Worm (Caenorhabditis elegans) whole organism, L4 larva: ENCODE results near the gene hlh-27.
A peak's percentile ranks its signal among the peaks of the same experiment; 100 is the strongest.

Experiments used
- F37D6.2 ChIP-seq: sonication (generic microtip); optimal IDR thresholded peaks from 2 replicates; lab custom pipeline; 2016; ENCODE audit warnings: mild to moderate bottlenecking, missing genetic modification characterization, missing compliant biosample characterization
- Y48G9A.11 ChIP-seq: fragments of 200-800 bp; sonication (Bioruptor generic); IDR thresholded peaks from 2 replicates; pipeline ENCODE4 v1.3.6; 2022; ENCODE audit warnings: missing genetic modification reagents, missing genetic modification characterization, missing compliant biosample characterization
- ama-1 ChIP-seq: fragments of 150-350 bp; optimal IDR thresholded peaks from 2 replicates; lab custom pipeline; 2014; ENCODE audit warnings: inconsistent platforms, mixed read lengths
- ceh-20 ChIP-seq: fragments of 200-800 bp; sonication (Bioruptor generic); IDR thresholded peaks from 2 replicates; pipeline ENCODE4 v1.3.6; 2022; ENCODE audit warnings: missing genetic modification reagents, missing genetic modification characterization, missing compliant biosample characterization
- ceh-82 ChIP-seq: sonication (generic microtip); optimal IDR thresholded peaks from 2 replicates; lab custom pipeline; 2017; ENCODE audit warnings: missing biosample characterization, missing genetic modification characterization
- duxl-1 ChIP-seq: sonication (generic microtip); optimal IDR thresholded peaks from 2 replicates; lab custom pipeline; 2016; ENCODE audit warnings: mild to moderate bottlenecking, missing genetic modification characterization, moderate library complexity, missing compliant biosample characterization; ENCODE audit not compliant: poor library complexity
- gei-8 ChIP-seq: fragments of 200-800 bp; sonication (Bioruptor generic); optimal IDR thresholded peaks from 2 replicates; lab custom pipeline; 2018; ENCODE audit warnings: mild to moderate bottlenecking, missing genetic modification characterization, missing compliant biosample characterization
- lim-7 ChIP-seq: fragments of 200-800 bp; sonication (Bioruptor generic); IDR thresholded peaks from 2 replicates; pipeline ENCODE4 v1.3.6; 2022; ENCODE audit warnings: missing genetic modification characterization, missing compliant biosample characterization
- madf-9 ChIP-seq: fragments of 200-800 bp; sonication (Bioruptor generic); conservative IDR thresholded peaks from 2 replicates; pipeline ENCODE4 v1.3.6; 2022; ENCODE audit warnings: missing genetic modification reagents, missing genetic modification characterization, missing compliant biosample characterization
- nhr-237 ChIP-seq: sonication (generic microtip); optimal IDR thresholded peaks from 2 replicates; lab custom pipeline; 2017; ENCODE audit warnings: missing biosample characterization, missing genetic modification characterization
- unc-62 ChIP-seq, 3 experiments: fragments of 150-350 bp in 1 of 3; sonication (generic microtip); optimal IDR thresholded peaks in 2 of 3; peaks in 1 of 3; 1 replicate in 1 of 3; 2 replicates in 2 of 3; lab custom pipeline; 2014 to 2017; ENCODE audit warnings: missing biosample characterization in 3 of 3, missing genetic modification characterization in 3 of 3, missing genetic modification reagents in 3 of 3, missing genotype in 1 of 3

DNA sequence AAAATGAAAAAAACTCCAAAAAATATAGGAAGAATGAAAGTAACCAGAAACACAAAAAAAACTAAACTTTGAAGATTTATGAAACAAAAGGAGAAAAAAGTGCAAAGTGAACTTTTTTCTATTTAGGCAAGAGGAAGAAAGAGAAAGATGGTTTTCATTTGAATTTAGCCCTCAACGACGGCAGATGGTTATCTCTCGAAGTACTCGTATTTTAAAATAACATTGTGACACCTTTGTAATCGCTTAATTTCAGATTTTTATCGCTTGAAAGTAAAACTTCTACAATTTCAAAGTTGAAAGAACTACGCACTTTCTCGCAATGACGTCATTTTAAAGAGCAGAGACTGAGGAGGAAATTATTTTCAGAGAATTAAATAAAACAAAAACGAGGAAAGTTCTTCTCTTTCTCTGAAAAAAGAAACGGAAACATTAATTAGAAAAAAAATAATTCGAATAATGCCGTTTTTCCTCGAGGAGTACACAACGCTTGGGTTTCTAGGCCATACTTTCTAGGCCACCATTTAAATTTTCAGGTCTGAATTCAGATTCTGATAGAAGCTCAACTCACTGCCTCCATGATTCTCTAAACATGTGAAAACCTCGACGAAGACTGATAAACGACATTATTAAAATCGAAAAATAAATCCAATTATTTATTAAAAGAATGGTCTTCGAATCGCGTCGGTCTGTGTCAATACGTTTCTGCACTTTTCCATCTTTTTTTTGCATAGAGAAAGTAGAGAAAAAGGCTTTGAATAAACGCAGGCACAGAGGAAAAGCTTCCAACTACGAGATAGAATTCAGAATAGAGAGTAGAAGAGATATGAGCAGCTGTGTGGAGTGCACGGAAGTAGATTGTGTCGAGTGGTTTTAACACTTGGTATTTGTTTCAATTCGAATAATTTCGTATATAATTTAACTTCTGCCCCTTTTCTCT lies 28.3 kb downstream of the hlh-27 start:
- TF ChIP-seq lim-7 (GFP tag; lab: Robert Waterston, UW) = no peak
- TF ChIP-seq Y48G9A.11 (GFP tag; lab: Robert Waterston, UW) = peak; percentile 55; the same call in 1 of the 2 replicates
- peak; percentile 17 for TF ChIP-seq duxl-1 (tag; lab: Kevin White, UChicago)
- TF ChIP-seq ceh-20 (GFP tag; lab: Robert Waterston, UW) = no peak
- no peak for TF ChIP-seq gei-8 (GFP tag; lab: Kevin White, UChicago)
- no peak for TF ChIP-seq F37D6.2 (tag; lab: Kevin White, UChicago)
- 0 out of 2 replicates have a peak, but pooled peaks have one; percentile 41 for TF ChIP-seq madf-9 (GFP tag; lab: Robert Waterston, UW)
- TF ChIP-seq ceh-82 (tag; lab: Kevin White, UChicago) = no peak
- TF ChIP-seq nhr-237 (tag; lab: Kevin White, UChicago) = no peak
- no peak for TF ChIP-seq ama-1 (lab: Kevin White, UChicago)
- TF ChIP-seq unc-62 (GFP tag; optimal IDR thresholded peaks at IDR 0.05 in 1 of 2; lab: Kevin White, UChicago) = peak in 1 of 2 experiments; percentile 53
- TF ChIP-seq unc-62 (tag; optimal IDR thresholded peaks at IDR 0.05; lab: Kevin White, UChicago) = no peak
